Fruit fly (Drosophila melanogaster) whole organism, prepupa: ENCODE data around the gene CG6000.
A peak's percentile ranks its signal among the peaks of the same experiment; 100 is the strongest.

Source experiments
- Blimp-1 ChIP-seq: fragments of 200-800 bp; sonication (Bioruptor generic); optimal IDR thresholded peaks from 3 replicates; lab custom pipeline; 2017; ENCODE audit warnings: missing biosample characterization, missing genetic modification characterization, mild to moderate bottlenecking, moderate library complexity, missing genetic modification reagents
- CG10631 ChIP-seq: fragments of 200-800 bp; sonication (Bioruptor generic); optimal IDR thresholded peaks from 2 replicates; lab custom pipeline; 2016; ENCODE audit warnings: missing biosample characterization, missing genetic modification characterization
- CG11294 ChIP-seq: fragments of 200-800 bp; sonication (Bioruptor generic); IDR thresholded peaks from 2 replicates; pipeline ENCODE4 v1.3.6; 2022; ENCODE audit warnings: missing biosample characterization, missing genetic modification characterization
- CG11762 ChIP-seq: fragments of 200-800 bp; sonication (Bioruptor generic); optimal IDR thresholded peaks from 3 replicates; lab custom pipeline; 2016; ENCODE audit warnings: missing biosample characterization, missing genetic modification characterization; ENCODE audit not compliant: insufficient read depth
- CG11902 ChIP-seq: fragments of 200-800 bp; sonication (Bioruptor generic); optimal IDR thresholded peaks from 3 replicates; lab custom pipeline; 2016; ENCODE audit warnings: missing biosample characterization, missing genetic modification characterization
- CG15336 ChIP-seq: fragments of 200-800 bp; sonication (Bioruptor generic); IDR thresholded peaks from 2 replicates; pipeline ENCODE4 v1.3.6; 2022; ENCODE audit warnings: missing biosample characterization, missing genetic modification characterization
- CG1621 ChIP-seq: fragments of 200-800 bp; sonication (Bioruptor generic); optimal IDR thresholded peaks from 3 replicates; lab custom pipeline; 2018; ENCODE audit warnings: missing biosample characterization, mild to moderate bottlenecking, missing genetic modification characterization
- CG16779 ChIP-seq: fragments of 200-800 bp; sonication (Bioruptor generic); optimal IDR thresholded peaks from 3 replicates; lab custom pipeline; 2017; ENCODE audit warnings: missing biosample characterization, mild to moderate bottlenecking, missing genetic modification characterization
- CG3032 ChIP-seq: fragments of 200-800 bp; optimal IDR thresholded peaks from 2 replicates; lab custom pipeline; 2019; ENCODE audit warnings: missing biosample characterization, mild to moderate bottlenecking, missing genetic modification characterization, moderate library complexity
- CG31627 ChIP-seq: fragments of 200-800 bp; sonication (Bioruptor generic); optimal IDR thresholded peaks from 3 replicates; lab custom pipeline; 2016; ENCODE audit warnings: missing biosample characterization, missing genetic modification characterization
- CG32006 ChIP-seq: fragments of 200-800 bp; sonication (Bioruptor generic); optimal IDR thresholded peaks from 3 replicates; lab custom pipeline; 2017; ENCODE audit warnings: missing biosample characterization, mild to moderate bottlenecking, missing genetic modification characterization
- CG34406 ChIP-seq: fragments of 200-800 bp; sonication (Bioruptor generic); optimal IDR thresholded peaks from 3 replicates; lab custom pipeline; 2016; ENCODE audit warnings: missing biosample characterization, missing genetic modification characterization
- CG6163 ChIP-seq: fragments of 200-800 bp; sonication (Bioruptor generic); IDR thresholded peaks from 3 replicates; pipeline ENCODE4 v1.3.6; 2022; ENCODE audit warnings: missing biosample characterization, missing genetic modification characterization
- CG6276 ChIP-seq: fragments of 200-800 bp; sonication (Bioruptor generic); optimal IDR thresholded peaks from 2 replicates; lab custom pipeline; 2017; ENCODE audit warnings: missing biosample characterization, mild to moderate bottlenecking, missing genetic modification characterization
- CG6792 ChIP-seq: fragments of 200-800 bp; sonication (Bioruptor generic); optimal IDR thresholded peaks from 3 replicates; lab custom pipeline; 2016; ENCODE audit warnings: missing biosample characterization, missing genetic modification characterization
- CG6854 ChIP-seq: fragments of 200-800 bp; sonication (Bioruptor generic); optimal IDR thresholded peaks from 2 replicates; lab custom pipeline; 2017; ENCODE audit warnings: missing biosample characterization, mild to moderate bottlenecking, missing genetic modification characterization
- CG7368 ChIP-seq: fragments of 200-800 bp; sonication (Bioruptor generic); optimal IDR thresholded peaks from 3 replicates; lab custom pipeline; 2016; ENCODE audit warnings: missing biosample characterization, missing genetic modification characterization
- CG8119 ChIP-seq: fragments of 200-800 bp; sonication (Bioruptor generic); IDR thresholded peaks from 3 replicates; pipeline ENCODE4 v1.3.6; 2022; ENCODE audit warnings: missing biosample characterization, missing genetic modification characterization
- Eip75B ChIP-seq: fragments of 200-800 bp; sonication (Bioruptor generic); optimal IDR thresholded peaks from 3 replicates; lab custom pipeline; 2016; ENCODE audit warnings: missing biosample characterization, missing genetic modification characterization
- Eip78C ChIP-seq: fragments of 200-800 bp; sonication (Bioruptor generic); peaks from one replicate; lab custom pipeline; 2016; ENCODE audit warnings: missing biosample characterization, missing genetic modification characterization
- Eip93F ChIP-seq: fragments of 200-800 bp; sonication (Bioruptor generic); optimal IDR thresholded peaks from 2 replicates; lab custom pipeline; 2016; ENCODE audit warnings: missing biosample characterization, mild to moderate bottlenecking, missing genetic modification characterization
- Ets21C ChIP-seq: fragments of 200-800 bp; sonication (Bioruptor generic); optimal IDR thresholded peaks from 3 replicates; lab custom pipeline; 2016; ENCODE audit warnings: missing biosample characterization, missing genetic modification characterization
- Ets96B ChIP-seq: fragments of 200-800 bp; optimal IDR thresholded peaks from 2 replicates; lab custom pipeline; 2019; ENCODE audit warnings: missing biosample characterization, mild to moderate bottlenecking, missing genetic modification characterization, moderate library complexity
- Hr4 ChIP-seq: fragments of 200-800 bp; sonication (Bioruptor generic); optimal IDR thresholded peaks from 3 replicates; lab custom pipeline; 2016; ENCODE audit warnings: missing biosample characterization, missing genetic modification characterization
- Met ChIP-seq: fragments of 200-800 bp; sonication (Bioruptor generic); optimal IDR thresholded peaks from 3 replicates; lab custom pipeline; 2016; ENCODE audit warnings: missing biosample characterization, missing genetic modification characterization
- Sox102F ChIP-seq: fragments of 200-800 bp; sonication (Bioruptor generic); optimal IDR thresholded peaks from 2 replicates; lab custom pipeline; 2016; ENCODE audit warnings: missing biosample characterization, mild to moderate bottlenecking, missing genetic modification characterization
- Sox14 ChIP-seq: fragments of 200-800 bp; sonication (Bioruptor generic); optimal IDR thresholded peaks from 3 replicates; lab custom pipeline; 2016; ENCODE audit warnings: missing biosample characterization, missing genetic modification characterization
- dac ChIP-seq: fragments of 200-800 bp; sonication (Bioruptor generic); optimal IDR thresholded peaks from 2 replicates; lab custom pipeline; 2017; ENCODE audit warnings: missing biosample characterization, mild to moderate bottlenecking, missing genetic modification characterization
- dsx ChIP-seq: fragments of 200-800 bp; optimal IDR thresholded peaks from 3 replicates; lab custom pipeline; 2019; ENCODE audit warnings: missing biosample characterization, mild to moderate bottlenecking, missing genetic modification characterization, moderate library complexity; ENCODE audit not compliant: poor library complexity, severe bottlenecking
- esn ChIP-seq: fragments of 200-800 bp; sonication (Bioruptor generic); optimal IDR thresholded peaks from 2 replicates; lab custom pipeline; 2016; ENCODE audit warnings: missing biosample characterization, mild to moderate bottlenecking, missing genetic modification characterization, moderate library complexity
- fd85E ChIP-seq: fragments of 200-800 bp; sonication (Bioruptor generic); optimal IDR thresholded peaks from 3 replicates; lab custom pipeline; 2016; ENCODE audit warnings: missing biosample characterization, missing genetic modification characterization
- fkh ChIP-seq: fragments of 200-800 bp; sonication (Bioruptor generic); optimal IDR thresholded peaks from 3 replicates; lab custom pipeline; 2017; ENCODE audit warnings: missing biosample characterization, mild to moderate bottlenecking, missing genetic modification characterization, moderate library complexity
- lz ChIP-seq: fragments of 200-800 bp; sonication (Bioruptor generic); optimal IDR thresholded peaks from 3 replicates; lab custom pipeline; 2016; ENCODE audit warnings: missing biosample characterization, missing genetic modification characterization
- net ChIP-seq: fragments of 200-800 bp; sonication (Bioruptor generic); optimal IDR thresholded peaks from 3 replicates; lab custom pipeline; 2016; ENCODE audit warnings: missing biosample characterization, missing genetic modification characterization
- svp ChIP-seq: fragments of 200-800 bp; sonication (Bioruptor generic); peaks from one replicate; lab custom pipeline; 2016; ENCODE audit warnings: missing biosample characterization, missing genetic modification characterization
- vri ChIP-seq: fragments of 200-800 bp; sonication (Bioruptor generic); optimal IDR thresholded peaks from 3 replicates; lab custom pipeline; 2016; ENCODE audit warnings: missing biosample characterization, mild to moderate bottlenecking, missing genetic modification characterization

CG6000 gene

DNA sequence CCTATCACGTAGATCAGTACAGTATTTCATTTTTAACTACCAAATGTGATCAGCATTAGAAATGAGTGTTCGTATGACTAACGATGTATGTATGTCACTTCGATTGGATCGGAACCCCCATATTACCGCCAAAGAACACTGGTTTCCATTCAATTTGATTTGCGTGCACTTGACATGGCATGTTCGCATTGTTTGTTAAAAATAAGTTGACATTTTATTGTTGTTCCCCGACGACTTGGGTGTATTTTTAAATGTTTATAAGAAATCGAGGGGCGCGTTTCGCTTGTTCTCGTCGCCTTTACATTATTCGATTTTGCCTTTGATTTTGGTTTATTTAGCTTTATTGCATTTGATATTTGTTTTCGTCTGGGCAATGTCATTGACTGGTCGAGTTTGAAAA is 38.7 kb upstream of the CG6000 start:
- TF ChIP-seq CG3032 (tag; lab: Kevin White, UChicago) (no peak), dac (no peak), Sox102F (no peak), CG7368 (GFP tag; lab: Kevin White, UChicago) (no peak), lz (GFP tag; lab: Kevin White, UChicago) (no peak), Hr4 (GFP tag; lab: Kevin White, UChicago) (no peak), Ets21C (GFP tag; lab: Kevin White, UChicago) (no peak), CG11762 (GFP tag; lab: Kevin White, UChicago) (no peak), net (GFP tag; lab: Kevin White, UChicago) (no peak), CG11294 (GFP tag; lab: Robert Waterston, UW) (no peak), Sox14 (GFP tag; lab: Kevin White, UChicago) (no peak)
- TF ChIP-seq, all 60 proteins: peak for 0

DNA sequence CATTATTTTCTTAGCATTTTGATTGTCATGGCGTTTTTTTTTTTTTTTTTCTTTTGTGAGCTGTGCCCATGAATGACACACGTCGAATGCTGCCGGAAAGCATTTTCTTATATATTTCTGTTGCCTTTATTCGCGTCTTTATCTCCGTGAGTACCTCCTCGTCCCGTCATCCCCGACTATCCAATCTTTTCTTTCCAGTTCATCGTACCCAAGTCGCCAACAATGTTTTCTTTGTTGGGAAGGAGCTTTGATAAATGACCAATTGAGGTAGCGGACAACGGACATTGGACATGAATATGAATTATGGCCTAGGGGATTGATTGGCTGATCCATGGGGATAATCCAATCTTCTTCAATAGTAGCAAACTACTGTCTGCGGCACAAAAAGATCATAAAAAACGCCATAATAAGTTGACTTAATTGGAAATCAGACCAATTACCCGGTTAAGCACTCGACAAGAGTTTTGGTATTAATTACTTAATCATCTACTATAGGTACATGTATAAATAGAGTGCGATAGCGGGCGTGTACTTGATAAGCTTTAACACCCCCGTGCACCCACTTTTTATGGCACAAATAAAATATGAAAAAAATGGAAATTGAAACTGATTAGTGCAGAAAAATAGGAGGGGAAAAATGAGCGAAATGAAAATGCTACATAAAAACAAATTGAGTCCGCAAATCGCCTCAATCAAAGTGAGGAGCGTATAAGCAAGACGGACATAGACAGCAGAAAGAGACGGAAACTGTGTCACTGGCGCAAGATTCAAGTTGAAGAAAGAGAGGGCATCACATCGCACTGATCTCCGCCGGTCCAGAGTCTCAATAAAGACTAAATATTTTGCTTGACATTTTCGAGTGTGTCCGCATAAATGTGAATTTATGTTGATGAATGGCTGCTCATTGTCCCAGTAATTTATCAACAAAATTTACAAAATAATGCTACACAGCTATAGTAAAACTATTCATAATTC is 38.0 kb upstream of the CG6000 start:
- peak; percentile 27; the same call in 1 of the 3 replicates for TF ChIP-seq CG6163 (GFP tag; lab: Robert Waterston, UW)
- no peak for TF ChIP-seq esn (GFP tag; lab: Kevin White, UChicago)
- TF ChIP-seq CG7368 (GFP tag; lab: Kevin White, UChicago) = no peak
- no peak for TF ChIP-seq CG11294 (GFP tag; lab: Robert Waterston, UW)
- no peak for TF ChIP-seq lz (GFP tag; lab: Kevin White, UChicago)
- no peak for TF ChIP-seq CG1621 (tag; lab: Kevin White, UChicago)
- 0 out of 2 replicates have a peak, but pooled peaks have one; percentile 26 for TF ChIP-seq CG15336 (GFP tag; lab: Robert Waterston, UW)
- TF ChIP-seq CG34406 (GFP tag; lab: Kevin White, UChicago) = no peak
- TF ChIP-seq Eip75B = peak; percentile 13
- no peak for TF ChIP-seq dac
- TF ChIP-seq CG3032 (tag; lab: Kevin White, UChicago) = no peak
- no peak for TF ChIP-seq CG6276
- TF ChIP-seq CG16779 (tag; lab: Kevin White, UChicago) = no peak
- no peak for TF ChIP-seq CG10631 (GFP tag; lab: Kevin White, UChicago)
- peak; percentile 85 for TF ChIP-seq Sox14 (GFP tag; lab: Kevin White, UChicago)
- TF ChIP-seq Eip93F (GFP tag; lab: Kevin White, UChicago) = peak; percentile 57
- no peak for TF ChIP-seq CG6792 (GFP tag; lab: Kevin White, UChicago)
- no peak for TF ChIP-seq Ets96B (tag; lab: Kevin White, UChicago)
- TF ChIP-seq fkh (GFP tag; lab: Kevin White, UChicago) = no peak
- no peak for TF ChIP-seq Hr4 (GFP tag; lab: Kevin White, UChicago)
- TF ChIP-seq Met = no peak
- no peak for TF ChIP-seq CG32006 (GFP tag; lab: Kevin White, UChicago)
- peak; percentile 86 for TF ChIP-seq svp
- TF ChIP-seq CG11902 (GFP tag; lab: Kevin White, UChicago) = no peak
- TF ChIP-seq CG8119 (GFP tag; lab: Robert Waterston, UW) = 0 out of 3 replicates have a peak, but pooled peaks have one; percentile 13
- no peak for TF ChIP-seq CG31627 (GFP tag; lab: Kevin White, UChicago)
- peak; percentile 79 for TF ChIP-seq vri (GFP tag; lab: Kevin White, UChicago)
- TF ChIP-seq Blimp-1 (GFP tag; lab: Kevin White, UChicago) = no peak
- TF ChIP-seq Eip78C = peak; percentile 41
- TF ChIP-seq CG6854 (GFP tag; lab: Kevin White, UChicago) = no peak
- TF ChIP-seq Sox102F = peak; percentile 0
- TF ChIP-seq fd85E = no peak
- peak; percentile 31 for TF ChIP-seq dsx (GFP tag; lab: Kevin White, UChicago)
